Worm (Caenorhabditis elegans) whole organism, L3 larva: ENCODE measurements around the gene dach-1.

ENCODE experiments used
- ZK546.5 ChIP-seq: sonication (generic microtip); optimal IDR thresholded peaks from 2 replicates; lab custom pipeline; 2017; ENCODE audit warnings: missing biosample characterization, missing genetic modification characterization
- nhr-12 ChIP-seq: fragments of 150-350 bp; optimal IDR thresholded peaks from 2 replicates; lab custom pipeline; 2014; ENCODE audit warnings: missing biosample characterization, missing genetic modification characterization
- unc-62 ChIP-seq: fragments of 150-350 bp; sonication (generic microtip); optimal IDR thresholded peaks from 4 replicates; lab custom pipeline; 2014; ENCODE audit warnings: missing biosample characterization, missing genetic modification reagents, missing genetic modification characterization

ce11 chrV:3980228-3980933 is 30.6 kb downstream of the dach-1 start:
- no peak for TF ChIP-seq nhr-12 (tag; lab: Kevin White, UChicago)
- TF ChIP-seq ZK546.5 (tag; lab: Kevin White, UChicago): no peak
- TF ChIP-seq unc-62: no peak
